Worm (Caenorhabditis elegans): ENCODE data around the gene Y48G9A.6.

The Y48G9A.6 gene

DNA sequence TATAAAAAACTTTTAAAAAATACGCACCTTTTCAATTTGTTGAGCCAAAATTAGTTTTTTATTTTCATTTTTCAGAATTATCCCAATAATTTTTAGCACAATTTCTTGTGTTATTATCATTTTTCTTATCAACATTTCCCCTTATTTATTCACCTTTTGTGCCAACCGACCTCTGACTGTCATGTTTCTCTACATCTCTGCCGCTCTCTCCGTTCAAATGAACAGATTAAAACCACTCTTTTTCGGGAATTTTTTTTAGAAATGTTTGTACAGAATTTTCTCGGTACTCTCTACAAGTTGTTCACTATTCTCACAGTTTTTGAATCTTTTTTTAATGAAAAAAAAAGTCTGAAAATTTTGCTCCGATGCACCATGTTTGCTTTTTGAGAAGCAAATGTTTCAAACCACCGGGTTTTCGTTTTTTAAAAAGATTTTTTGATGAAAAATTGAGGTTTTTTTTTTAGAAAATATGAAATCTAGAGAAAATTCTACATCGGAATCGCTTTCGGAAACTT is 6.1 kb downstream of the Y48G9A.6 start, which contains the start of gene frl-1:
Gene frl-1, plus strand, starts transcription at position 465 of the 515 bp plus-strand sequence.
- TF ChIP-seq cog-1 (tag; optimal IDR thresholded peaks at IDR 0.05) (no peak), ztf-23 (GFP tag; IDR thresholded peaks at IDR 0.05) (no peak), tab-1 (GFP tag; IDR thresholded peaks at IDR 0.05) (no peak), med-1 (GFP tag; optimal IDR thresholded peaks at IDR 0.05; ENCODE audit: insufficient read depth) (no peak), T22C8.4 (GFP tag; IDR thresholded peaks at IDR 0.05) (no peak), ref-1 (GFP tag; conservative IDR thresholded peaks at IDR 0.05) (no peak), ztf-29 (GFP tag; IDR thresholded peaks at IDR 0.05) (no peak)

ce11 chrIII:2125936-2126335 is 8.3 kb downstream of the Y48G9A.6 start:
- no peak for TF ChIP-seq ref-1 (GFP tag; conservative IDR thresholded peaks at IDR 0.05)
- no peak for TF ChIP-seq flt-1 (GFP tag; IDR thresholded peaks at IDR 0.05)
- TF ChIP-seq ztf-29 (GFP tag; IDR thresholded peaks at IDR 0.05): no peak
- no peak for TF ChIP-seq T22C8.4 (GFP tag; IDR thresholded peaks at IDR 0.05)
- TF ChIP-seq cog-1 (tag; optimal IDR thresholded peaks at IDR 0.05): peak; percentile 52
- no peak for TF ChIP-seq tab-1 (GFP tag; IDR thresholded peaks at IDR 0.05)

DNA sequence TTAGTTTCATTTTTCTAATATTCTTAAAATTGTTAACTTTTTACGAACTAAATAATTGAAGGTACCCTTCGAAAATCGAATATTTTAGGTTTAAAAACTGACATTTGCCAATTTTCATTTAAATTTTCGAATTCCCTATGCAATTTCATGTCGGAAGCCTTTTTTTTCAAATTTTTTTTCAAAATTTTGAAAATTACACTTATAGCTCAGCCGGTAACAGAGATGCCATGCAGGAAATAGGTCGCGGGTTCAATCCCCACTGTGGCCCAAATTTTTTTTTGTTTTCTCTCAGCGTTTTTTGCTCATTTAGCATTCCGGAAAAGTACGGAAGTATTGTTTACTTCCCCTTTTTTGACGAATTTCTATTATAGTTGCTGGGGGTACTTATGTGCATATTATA is 11.7 kb downstream of the Y48G9A.6 start:
- no peak for TF ChIP-seq tab-1 (GFP tag; IDR thresholded peaks at IDR 0.05)
- no peak for TF ChIP-seq cog-1 (tag; optimal IDR thresholded peaks at IDR 0.05)
- TF ChIP-seq T22C8.4 (GFP tag; IDR thresholded peaks at IDR 0.05): no peak
- no peak for TF ChIP-seq ref-1 (GFP tag; conservative IDR thresholded peaks at IDR 0.05)
- TF ChIP-seq flt-1 (GFP tag; IDR thresholded peaks at IDR 0.05): no peak
- no peak for TF ChIP-seq ztf-29 (GFP tag; IDR thresholded peaks at IDR 0.05)
- no peak for TF ChIP-seq med-1 (GFP tag; optimal IDR thresholded peaks at IDR 0.05; ENCODE audit: insufficient read depth)
- TF ChIP-seq klf-2 (GFP tag; conservative IDR thresholded peaks at IDR 0.05): no peak
- TF ChIP-seq ztf-23 (GFP tag; IDR thresholded peaks at IDR 0.05): no peak

DNA sequence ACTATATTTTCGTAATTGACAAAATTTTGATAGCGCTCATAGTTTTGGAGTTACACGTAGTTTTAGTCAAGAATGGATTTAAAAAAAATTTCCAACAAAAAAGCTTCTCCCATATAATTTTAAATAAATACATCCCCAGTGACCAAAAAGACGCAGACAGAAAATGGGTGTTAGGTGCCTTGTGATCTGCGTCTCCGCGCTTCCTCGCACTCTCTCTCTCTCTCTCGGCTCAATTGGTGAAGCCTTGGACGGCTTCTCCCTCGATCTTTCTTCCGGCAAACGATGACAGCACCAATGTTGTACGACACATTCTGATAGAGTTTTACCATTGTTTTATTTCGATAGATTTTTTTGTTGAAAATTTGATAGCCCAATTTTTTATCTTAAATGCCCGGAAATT is 12.3 kb downstream of the Y48G9A.6 start:
- no peak for TF ChIP-seq tab-1 (GFP tag; IDR thresholded peaks at IDR 0.05)
- no peak for TF ChIP-seq ztf-23 (GFP tag; IDR thresholded peaks at IDR 0.05)
- TF ChIP-seq ztf-29 (GFP tag; IDR thresholded peaks at IDR 0.05): no peak
- no peak for TF ChIP-seq flt-1 (GFP tag; IDR thresholded peaks at IDR 0.05)
- TF ChIP-seq cog-1 (tag; optimal IDR thresholded peaks at IDR 0.05): no peak
- TF ChIP-seq T22C8.4 (GFP tag; IDR thresholded peaks at IDR 0.05): no peak
- TF ChIP-seq med-1 (GFP tag; optimal IDR thresholded peaks at IDR 0.05; ENCODE audit: insufficient read depth): no peak
- TF ChIP-seq ref-1 (GFP tag; conservative IDR thresholded peaks at IDR 0.05): no peak
- TF ChIP-seq klf-2 (GFP tag; conservative IDR thresholded peaks at IDR 0.05): no peak

DNA sequence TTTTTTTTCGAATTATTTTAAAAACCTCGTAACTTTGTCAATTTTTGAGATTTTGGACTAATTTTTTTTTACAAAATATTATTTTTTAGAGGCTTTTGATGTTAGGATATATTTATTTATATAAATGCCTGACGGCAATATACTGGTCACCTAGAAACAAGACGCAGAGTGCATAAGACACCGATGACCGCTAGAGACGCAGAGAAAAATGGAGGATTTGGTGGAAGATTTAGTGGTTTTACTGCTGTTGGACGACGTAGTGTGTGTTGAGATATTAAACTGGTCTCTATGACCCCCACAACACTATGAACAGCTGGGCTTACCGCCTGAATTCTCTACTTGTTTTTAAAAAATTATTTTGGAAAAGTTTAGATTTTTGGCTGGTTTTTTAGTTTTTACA is 14.4 kb downstream of the Y48G9A.6 start:
- TF ChIP-seq flt-1 (GFP tag; IDR thresholded peaks at IDR 0.05): no peak
- TF ChIP-seq cog-1 (tag; optimal IDR thresholded peaks at IDR 0.05): peak; percentile 33

DNA sequence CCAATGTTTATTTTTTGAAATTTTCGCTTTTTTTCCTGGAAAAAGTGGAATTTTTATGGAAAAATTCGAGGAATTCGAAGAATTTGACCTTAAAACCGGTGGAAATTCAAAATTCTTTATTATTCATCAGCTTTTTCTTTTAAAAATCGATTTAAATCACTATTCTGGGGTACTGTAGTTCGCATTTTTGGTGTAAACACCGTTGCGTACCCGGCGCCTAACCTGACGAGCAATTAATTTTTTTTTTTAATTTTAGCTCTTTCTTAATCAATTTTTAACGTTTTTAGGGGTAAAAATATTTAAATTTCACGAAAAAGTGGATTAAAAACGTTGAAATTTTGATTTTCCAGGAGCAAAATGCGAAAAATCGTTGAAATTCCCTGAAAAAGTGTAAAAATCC is 16.3 kb downstream of the Y48G9A.6 start:
- TF ChIP-seq ztf-29 (GFP tag; IDR thresholded peaks at IDR 0.05) (no peak), ref-1 (GFP tag; conservative IDR thresholded peaks at IDR 0.05) (no peak), flt-1 (GFP tag; IDR thresholded peaks at IDR 0.05) (no peak), tab-1 (GFP tag; IDR thresholded peaks at IDR 0.05) (no peak), med-1 (GFP tag; optimal IDR thresholded peaks at IDR 0.05; ENCODE audit: insufficient read depth) (no peak), T22C8.4 (GFP tag; IDR thresholded peaks at IDR 0.05) (no peak), klf-2 (GFP tag; conservative IDR thresholded peaks at IDR 0.05) (no peak), cog-1 (tag; optimal IDR thresholded peaks at IDR 0.05) (no peak), ztf-23 (GFP tag; IDR thresholded peaks at IDR 0.05) (no peak)

ce11 chrIII:2137490-2137889 is 19.8 kb downstream of the Y48G9A.6 start:
- TF ChIP-seq ztf-29 (GFP tag; IDR thresholded peaks at IDR 0.05) (no peak), flt-1 (GFP tag; IDR thresholded peaks at IDR 0.05) (no peak), klf-2 (GFP tag; conservative IDR thresholded peaks at IDR 0.05) (no peak), cog-1 (tag; optimal IDR thresholded peaks at IDR 0.05) (no peak), T22C8.4 (GFP tag; IDR thresholded peaks at IDR 0.05) (no peak), med-1 (GFP tag; optimal IDR thresholded peaks at IDR 0.05; ENCODE audit: insufficient read depth) (no peak)

DNA sequence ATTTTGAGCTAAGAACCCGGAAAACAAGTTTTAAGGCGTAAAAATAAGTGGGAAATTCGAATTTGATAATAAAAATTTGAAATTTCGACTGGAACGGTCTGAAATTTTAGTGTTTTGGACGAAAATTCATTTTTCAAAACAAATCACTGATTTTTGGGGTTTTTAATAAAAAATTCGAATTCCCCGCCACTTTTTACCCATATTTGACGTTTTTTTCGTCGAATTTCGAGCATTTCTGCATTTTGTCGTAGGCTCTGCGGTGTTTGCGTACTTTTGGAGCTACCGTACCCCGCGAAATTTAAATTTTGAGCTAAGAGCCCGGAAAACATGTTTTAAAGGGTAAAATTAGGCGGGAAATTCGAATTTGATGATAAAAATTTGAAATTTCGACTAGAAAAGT is 32.9 kb downstream of the Y48G9A.6 start:
- TF ChIP-seq ztf-29 (GFP tag; IDR thresholded peaks at IDR 0.05): no peak
- TF ChIP-seq med-1 (GFP tag; optimal IDR thresholded peaks at IDR 0.05; ENCODE audit: insufficient read depth): no peak
- no peak for TF ChIP-seq klf-2 (GFP tag; conservative IDR thresholded peaks at IDR 0.05)
- TF ChIP-seq ref-1 (GFP tag; conservative IDR thresholded peaks at IDR 0.05): no peak
- no peak for TF ChIP-seq T22C8.4 (GFP tag; IDR thresholded peaks at IDR 0.05)
- no peak for TF ChIP-seq ztf-23 (GFP tag; IDR thresholded peaks at IDR 0.05)
- no peak for TF ChIP-seq tab-1 (GFP tag; IDR thresholded peaks at IDR 0.05)
- no peak for TF ChIP-seq cog-1 (tag; optimal IDR thresholded peaks at IDR 0.05)
- TF ChIP-seq flt-1 (GFP tag; IDR thresholded peaks at IDR 0.05): no peak

- TF ChIP-seq ztf-23 (GFP tag; IDR thresholded peaks at IDR 0.05) (0 out of 2 replicates have a peak, but pooled peaks have one; percentile 25), med-1 (GFP tag; optimal IDR thresholded peaks at IDR 0.05; ENCODE audit: insufficient read depth) (no peak), flt-1 (GFP tag; IDR thresholded peaks at IDR 0.05) (no peak), ref-1 (GFP tag; conservative IDR thresholded peaks at IDR 0.05) (no peak)
These were observed 33.9 kb downstream of the Y48G9A.6 start, which contains the start of gene gcn-1 for ce11 chrIII:2151480-2151995. TSS of gene gcn-1 (plus strand) at chrIII:2151945.

DNA sequence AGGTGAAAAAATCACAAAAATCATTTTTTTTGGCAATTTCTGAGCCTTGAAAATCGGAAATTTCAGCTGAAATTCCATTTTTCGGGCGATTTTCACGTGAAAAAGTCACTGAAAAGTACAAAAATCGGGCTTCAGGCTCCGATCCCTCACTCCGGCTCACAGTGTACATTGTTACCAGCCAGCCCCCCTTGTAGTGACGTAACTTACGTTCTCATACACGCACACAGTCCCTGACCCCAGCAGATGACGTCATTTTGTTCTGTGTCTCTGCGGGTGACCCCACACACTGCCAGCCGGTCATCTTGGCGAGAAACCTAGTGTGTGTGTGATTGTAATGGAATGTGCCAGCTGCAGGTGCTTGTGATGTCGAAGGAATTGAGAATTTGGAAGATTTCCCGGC is 41.5 kb downstream of the Y48G9A.6 start:
- TF ChIP-seq ztf-23 (GFP tag; IDR thresholded peaks at IDR 0.05) (no peak), klf-2 (GFP tag; conservative IDR thresholded peaks at IDR 0.05) (no peak), tab-1 (GFP tag; IDR thresholded peaks at IDR 0.05) (no peak)
